Fruit fly (Drosophila melanogaster): ENCODE results near the gene CG10597.

dm6 chrX:17181264-17182198 lies 49.3 kb downstream of the CG10597 start:
- TF ChIP-seq Dll (optimal IDR thresholded peaks at IDR 0.05) = no peak
- TF ChIP-seq pan (optimal IDR thresholded peaks at IDR 0.05) = no peak
- no peak for TF ChIP-seq psq (optimal IDR thresholded peaks at IDR 0.05)
- TF ChIP-seq usp (GFP tag; optimal IDR thresholded peaks at IDR 0.05) = no peak
- TF ChIP-seq CG8478 (optimal IDR thresholded peaks at IDR 0.05) = no peak

All from whole organism.